Worm (Caenorhabditis elegans): ENCODE measurements around the gene E02A10.3.
A peak's percentile ranks its signal among the peaks of the same experiment; 100 is the strongest.

The E02A10.3 gene

DNA sequence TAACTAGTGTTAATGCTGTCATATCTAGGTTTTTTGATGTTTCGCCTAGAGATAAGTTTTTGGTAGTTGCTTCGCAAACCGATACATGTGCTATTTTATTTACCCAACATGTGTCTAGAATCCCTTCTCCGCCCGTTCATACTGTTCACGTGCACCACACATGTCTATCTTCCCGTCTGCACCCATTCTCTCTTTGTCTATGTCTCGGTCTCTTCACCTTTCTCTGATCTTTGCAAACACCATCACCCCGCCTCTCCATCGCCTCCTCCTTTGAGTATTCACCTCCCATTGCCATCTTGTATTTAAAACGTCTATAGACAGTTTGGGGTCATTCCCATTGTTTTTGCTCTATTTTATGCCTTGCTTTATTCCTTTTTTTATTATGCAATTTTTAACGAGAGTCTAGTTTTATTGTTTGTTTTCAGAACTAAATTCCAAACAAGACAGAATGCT lies 57.9 kb downstream of the E02A10.3 start, which contains the start of gene F56H9.2 (continued):
- TF ChIP-seq mxl-2 (GFP tag; conservative IDR thresholded peaks at IDR 0.05), result peak; percentile 99
- TF ChIP-seq nhr-25 (tag; optimal IDR thresholded peaks at IDR 0.05; ENCODE audit: borderline replicate concordance, insufficient read depth), result peak; percentile 67
- TF ChIP-seq ceh-44 (GFP tag; IDR thresholded peaks at IDR 0.05), result no peak
- TF ChIP-seq hlh-30 (tag; optimal IDR thresholded peaks at IDR 0.05; ENCODE audit: insufficient read depth), result peak; percentile 94
- TF ChIP-seq lin-13 (GFP tag; optimal IDR thresholded peaks at IDR 0.05), result peak; percentile 8
- 0 out of 2 replicates have a peak, but pooled peaks have one; percentile 12 for TF ChIP-seq ctbp-1 (GFP tag; IDR thresholded peaks at IDR 0.05)
- TF ChIP-seq dmd-6 (GFP tag; IDR thresholded peaks at IDR 0.05), result peak; percentile 98
- peak; percentile 88 for TF ChIP-seq nhr-6 (tag; optimal IDR thresholded peaks at IDR 0.05)
- TF ChIP-seq daf-16 (GFP tag; optimal IDR thresholded peaks at IDR 0.05), result peak; percentile 52 to 55
- peak; percentile 94 for TF ChIP-seq daf-16 (tag; optimal IDR thresholded peaks at IDR 0.05)
- TF ChIP-seq spr-1 (tag; optimal IDR thresholded peaks at IDR 0.05), result peak; percentile 16
- TF ChIP-seq dmd-8 (GFP tag; IDR thresholded peaks at IDR 0.05), result no peak
- peak; percentile 95 for TF ChIP-seq hlh-11 (tag; optimal IDR thresholded peaks at IDR 0.05)
- peak; percentile 76 for TF ChIP-seq gei-8 (GFP tag; optimal IDR thresholded peaks at IDR 0.05)
- peak; percentile 50 for TF ChIP-seq ztf-7 (tag; optimal IDR thresholded peaks at IDR 0.05)
- TF ChIP-seq nhr-41 (GFP tag; IDR thresholded peaks at IDR 0.05), result 0 out of 2 replicates have a peak, but pooled peaks have one; percentile 18
- peak; percentile 46 for TF ChIP-seq T20F7.1 (GFP tag; optimal IDR thresholded peaks at IDR 0.05)
- TF ChIP-seq D1046.2 (GFP tag; IDR thresholded peaks at IDR 0.05), result no peak

Data from whole organism, L4 larva.